Fruit fly (Drosophila melanogaster) S2 (cell line): ENCODE results near the gene ssx.

Experiments
- CG8478 ChIP-seq: fragments of >200 bp; optimal IDR thresholded peaks from 2 replicates; lab custom pipeline; 2018
- CTCF ChIP-seq, 2 experiments: fragments of >200 bp; optimal IDR thresholded peaks; 2 replicates each; lab custom pipeline; 2018

ssx gene

dm6 chrX:1370104-1370802 lies at the start of gene ssx:
ssx (plus strand) TSS chrX:1370580.
- TF ChIP-seq CTCF (optimal IDR thresholded peaks at IDR 0.05; lab: Kevin White, UChicago) (peak in 1 of 2 experiments; percentile 20), CG8478 (lab: Kevin White, UChicago) (no peak)

- TF ChIP-seq CG8478 (lab: Kevin White, UChicago) (no peak), CTCF (optimal IDR thresholded peaks at IDR 0.05; lab: Kevin White, UChicago) (no peak)
Observed at dm6 chrX:1321043-1321442, 49.3 kb upstream of the ssx start.

- TF ChIP-seq CTCF (optimal IDR thresholded peaks at IDR 0.05; lab: Kevin White, UChicago): no peak
- no peak for TF ChIP-seq CG8478 (lab: Kevin White, UChicago)
Observed at dm6 chrX:1321664-1322063, 48.7 kb upstream of the ssx start.

dm6 chrX:1322214-1322613 lies 48.2 kb upstream of the ssx start, which contains the start of gene DAAM:
DAAM (minus strand) TSS chrX:1322362.
- no peak for TF ChIP-seq CG8478 (lab: Kevin White, UChicago)
- TF ChIP-seq CTCF (optimal IDR thresholded peaks at IDR 0.05; lab: Kevin White, UChicago): peak; percentile 71 to 73

dm6 chrX:1337998-1338397 lies 32.4 kb upstream of the ssx start:
- TF ChIP-seq CG8478 (lab: Kevin White, UChicago) (no peak), CTCF (optimal IDR thresholded peaks at IDR 0.05; lab: Kevin White, UChicago) (no peak)

dm6 chrX:1341528-1341927 lies 28.9 kb upstream of the ssx start, which contains the start of gene CG11409:
CG11409 (minus strand) TSS chrX:1341587.
- TF ChIP-seq CTCF (optimal IDR thresholded peaks at IDR 0.05; lab: Kevin White, UChicago): no peak

- TF ChIP-seq CG8478 (lab: Kevin White, UChicago): no peak
- no peak for TF ChIP-seq CTCF (optimal IDR thresholded peaks at IDR 0.05; lab: Kevin White, UChicago)
Observed at dm6 chrX:1341944-1342392, 28.4 kb upstream of the ssx start, which contains the start of gene Naa30A. Naa30A (plus strand) TSS chrX:1342106.

dm6 chrX:1346256-1346655 lies 24.1 kb upstream of the ssx start, which contains the start of gene Tsp2A:
Tsp2A (plus strand) TSS chrX:1346553.
- TF ChIP-seq CG8478 (lab: Kevin White, UChicago) (no peak), CTCF (optimal IDR thresholded peaks at IDR 0.05; lab: Kevin White, UChicago) (no peak)

dm6 chrX:1346833-1347232 lies 23.5 kb upstream of the ssx start:
- TF ChIP-seq CG8478 (lab: Kevin White, UChicago) (no peak), CTCF (optimal IDR thresholded peaks at IDR 0.05; lab: Kevin White, UChicago) (no peak)

- TF ChIP-seq CTCF (optimal IDR thresholded peaks at IDR 0.05; lab: Kevin White, UChicago) (peak; percentile 0 to 20), CG8478 (lab: Kevin White, UChicago) (no peak)
Observed at dm6 chrX:1349255-1349654, 21.1 kb upstream of the ssx start, which contains the start of gene MTPAP. MTPAP (minus strand) TSS chrX:1349357.

dm6 chrX:1353322-1354212 lies 16.8 kb upstream of the ssx start, which contains the start of the genes CG12773 and CG11417:
CG12773 (minus strand) TSS chrX:1353981.
CG11417 (plus strand) TSS chrX:1354014.
- no peak for TF ChIP-seq CG8478 (lab: Kevin White, UChicago)
- no peak for TF ChIP-seq CTCF (optimal IDR thresholded peaks at IDR 0.05; lab: Kevin White, UChicago)

- no peak for TF ChIP-seq CG8478 (lab: Kevin White, UChicago)
- TF ChIP-seq CTCF (optimal IDR thresholded peaks at IDR 0.05; lab: Kevin White, UChicago): peak in 1 of 2 experiments; percentile 31
Observed at dm6 chrX:1357501-1357900, 12.9 kb upstream of the ssx start, which contains the start of gene png. png (minus strand) TSS chrX:1357601.

dm6 chrX:1368949-1369348 lies 1.4 kb upstream of the ssx start, which contains the start of gene CG14770:
CG14770 (plus strand) TSS chrX:1369249.
- no peak for TF ChIP-seq CTCF (optimal IDR thresholded peaks at IDR 0.05; lab: Kevin White, UChicago)
- TF ChIP-seq CG8478 (lab: Kevin White, UChicago): no peak

- TF ChIP-seq CG8478 (lab: Kevin White, UChicago) (no peak), CTCF (optimal IDR thresholded peaks at IDR 0.05; lab: Kevin White, UChicago) (no peak)
Observed at dm6 chrX:1372667-1373066, 2.3 kb downstream of the ssx start.
